Worm (Caenorhabditis elegans) whole organism, L2 larva: Measurements from ENCODE around the gene B0244.5.

ENCODE experiments used
- C34F6.9 ChIP-seq: fragments of 150-350 bp; optimal IDR thresholded peaks from 2 replicates; lab custom pipeline; 2014; ENCODE audit warnings: missing biosample characterization, missing genetic modification characterization
- F13H6.1 ChIP-seq: sonication (generic microtip); optimal IDR thresholded peaks from 2 replicates; lab custom pipeline; 2016; ENCODE audit warnings: missing genetic modification characterization, missing compliant biosample characterization
- R02D3.7 ChIP-seq: fragments of 150-350 bp; optimal IDR thresholded peaks from 2 replicates; lab custom pipeline; 2014; ENCODE audit warnings: missing biosample characterization, missing genetic modification characterization
- Y55F3AM.14 ChIP-seq: fragments of 200-800 bp; sonication (Bioruptor generic); optimal IDR thresholded peaks from 2 replicates; lab custom pipeline; 2018; ENCODE audit warnings: mild to moderate bottlenecking, missing genetic modification characterization, missing compliant biosample characterization
- ZK546.5 ChIP-seq: sonication (generic microtip); optimal IDR thresholded peaks from 2 replicates; lab custom pipeline; 2017; ENCODE audit warnings: missing biosample characterization, missing genetic modification characterization
- alr-1 ChIP-seq: fragments of 150-350 bp; optimal IDR thresholded peaks from 2 replicates; lab custom pipeline; 2014; ENCODE audit warnings: missing biosample characterization, missing genetic modification characterization
- aly-2 ChIP-seq: fragments of 150-350 bp; optimal IDR thresholded peaks from 2 replicates; lab custom pipeline; 2014; ENCODE audit warnings: missing biosample characterization, missing genetic modification characterization
- ama-1 ChIP-seq: fragments of 150-350 bp; optimal IDR thresholded peaks from 2 replicates; lab custom pipeline; 2018; ENCODE audit warnings: inconsistent platforms
- blmp-1 ChIP-seq: sonication (generic microtip); optimal IDR thresholded peaks from 2 replicates; lab custom pipeline; 2017; ENCODE audit warnings: missing genetic modification characterization, mild to moderate bottlenecking, missing compliant biosample characterization, antibody characterized with exemption, moderate library complexity; ENCODE audit not compliant: insufficient read depth
- ceh-16 ChIP-seq: fragments of 150-350 bp; optimal IDR thresholded peaks from 2 replicates; lab custom pipeline; 2014; ENCODE audit warnings: missing biosample characterization, missing genetic modification characterization
- ceh-82 ChIP-seq: fragments of 150-350 bp; optimal IDR thresholded peaks from 2 replicates; lab custom pipeline; 2014; ENCODE audit warnings: missing biosample characterization, missing genetic modification characterization
- crh-2 ChIP-seq: sonication (generic microtip); optimal IDR thresholded peaks from 2 replicates; lab custom pipeline; 2017; ENCODE audit warnings: missing biosample characterization, missing genetic modification characterization
- dmd-4 ChIP-seq: sonication (generic microtip); optimal IDR thresholded peaks from 2 replicates; lab custom pipeline; 2017; ENCODE audit warnings: missing biosample characterization, missing genetic modification characterization
- egl-27 ChIP-seq: sonication (generic microtip); optimal IDR thresholded peaks from 3 replicates; lab custom pipeline; 2017; ENCODE audit warnings: missing biosample characterization, missing genetic modification reagents, missing genetic modification characterization
- elt-1 ChIP-seq: fragments of 150-350 bp; optimal IDR thresholded peaks from 2 replicates; lab custom pipeline; 2014; ENCODE audit warnings: missing biosample characterization, missing genetic modification characterization
- elt-3 ChIP-seq: sonication (generic microtip); optimal IDR thresholded peaks from 2 replicates; lab custom pipeline; 2017; ENCODE audit warnings: missing biosample characterization, missing genetic modification characterization
- fos-1 ChIP-seq: fragments of 150-350 bp; optimal IDR thresholded peaks from 2 replicates; lab custom pipeline; 2014; ENCODE audit warnings: missing biosample characterization, missing genetic modification characterization
- lin-11 ChIP-seq: fragments of 150-350 bp; sonication (generic microtip); optimal IDR thresholded peaks from 2 replicates; lab custom pipeline; 2014; ENCODE audit warnings: missing biosample characterization, missing genetic modification characterization, inconsistent platforms, mixed read lengths
- lin-13 ChIP-seq: fragments of 150-350 bp; optimal IDR thresholded peaks from 2 replicates; lab custom pipeline; 2014; ENCODE audit warnings: missing biosample characterization, missing genetic modification reagents, missing genetic modification characterization
- lin-39 ChIP-seq: fragments of 150-350 bp; optimal IDR thresholded peaks from 2 replicates; lab custom pipeline; 2014; ENCODE audit warnings: missing biosample characterization, missing genetic modification reagents, missing genetic modification characterization
- lsy-2 ChIP-seq, 2 experiments: fragments of 150-350 bp in 1 of 2; sonication (generic microtip) in 1 of 2; optimal IDR thresholded peaks; 2 replicates each; lab custom pipeline; 2014 to 2017; ENCODE audit warnings: missing biosample characterization in 2 of 2, missing genetic modification characterization in 2 of 2
- mab-5 ChIP-seq: fragments of 150-350 bp; optimal IDR thresholded peaks from 2 replicates; lab custom pipeline; 2014; ENCODE audit warnings: missing biosample characterization, missing genetic modification characterization
- mbf-1 ChIP-seq: sonication (generic microtip); optimal IDR thresholded peaks from 2 replicates; lab custom pipeline; 2017; ENCODE audit warnings: missing biosample characterization, missing genetic modification characterization
- mdl-1 ChIP-seq, 2 experiments: fragments of 150-350 bp in 1 of 2; sonication (generic microtip) in 1 of 2; optimal IDR thresholded peaks; 2 replicates each; lab custom pipeline; 2017; ENCODE audit warnings: missing biosample characterization in 2 of 2, missing genetic modification characterization in 2 of 2
- nhr-10 ChIP-seq: sonication (generic microtip); optimal IDR thresholded peaks from 2 replicates; lab custom pipeline; 2017; ENCODE audit warnings: missing biosample characterization, missing genetic modification characterization
- nhr-12 ChIP-seq: fragments of 150-350 bp; optimal IDR thresholded peaks from 2 replicates; lab custom pipeline; 2014; ENCODE audit warnings: missing biosample characterization, missing genetic modification characterization
- nhr-129 ChIP-seq: fragments of 150-350 bp; optimal IDR thresholded peaks from 2 replicates; lab custom pipeline; 2014; ENCODE audit warnings: missing biosample characterization, missing genetic modification characterization
- nhr-21 ChIP-seq: fragments of 150-350 bp; optimal IDR thresholded peaks from 2 replicates; lab custom pipeline; 2014; ENCODE audit warnings: missing biosample characterization, missing genetic modification characterization
- nhr-23 ChIP-seq: fragments of 150-350 bp; optimal IDR thresholded peaks from 2 replicates; lab custom pipeline; 2014; ENCODE audit warnings: missing biosample characterization, missing genetic modification reagents, missing genetic modification characterization
- nhr-237 ChIP-seq: fragments of 150-350 bp; optimal IDR thresholded peaks from 2 replicates; lab custom pipeline; 2014; ENCODE audit warnings: missing biosample characterization, missing genetic modification characterization
- nhr-25 ChIP-seq: fragments of 150-350 bp; sonication (generic microtip); optimal IDR thresholded peaks from 3 replicates; lab custom pipeline; 2014; ENCODE audit warnings: missing biosample characterization, missing genetic modification characterization
- nhr-6 ChIP-seq: fragments of 150-350 bp; optimal IDR thresholded peaks from 2 replicates; lab custom pipeline; 2014; ENCODE audit warnings: missing biosample characterization, missing genetic modification characterization
- nhr-77 ChIP-seq: fragments of 150-350 bp; optimal IDR thresholded peaks from 2 replicates; lab custom pipeline; 2014; ENCODE audit warnings: missing biosample characterization, missing genetic modification characterization
- peb-1 ChIP-seq: fragments of 150-350 bp; optimal IDR thresholded peaks from 2 replicates; lab custom pipeline; 2014; ENCODE audit warnings: missing biosample characterization, missing genetic modification characterization
- sem-4 ChIP-seq: fragments of 150-350 bp; optimal IDR thresholded peaks from 2 replicates; lab custom pipeline; 2014; ENCODE audit warnings: missing biosample characterization, missing genetic modification reagents, missing genetic modification characterization
- skn-1 ChIP-seq: sonication (generic microtip); optimal IDR thresholded peaks from 2 replicates; lab custom pipeline; 2017; ENCODE audit warnings: missing biosample characterization, missing genetic modification characterization
- sma-3 ChIP-seq: sonication (generic microtip); optimal IDR thresholded peaks from 2 replicates; lab custom pipeline; 2016; ENCODE audit warnings: missing genetic modification reagents, missing genetic modification characterization, missing compliant biosample characterization
- sma-9 ChIP-seq, 2 experiments: fragments of 150-350 bp in 1 of 2; sonication (generic microtip) in 1 of 2; optimal IDR thresholded peaks; 2 replicates each; lab custom pipeline; 2014 to 2016; ENCODE audit warnings: missing genetic modification characterization in 2 of 2, mild to moderate bottlenecking in 1 of 2, missing biosample characterization in 1 of 2, missing compliant biosample characterization in 1 of 2, missing genetic modification reagents in 1 of 2, moderate library complexity in 1 of 2
- snpc-4 ChIP-seq: fragments of 150-350 bp; optimal IDR thresholded peaks from 2 replicates; lab custom pipeline; 2014; ENCODE audit warnings: missing biosample characterization, missing genetic modification characterization
- unc-39 ChIP-seq: fragments of 150-350 bp; optimal IDR thresholded peaks from 2 replicates; lab custom pipeline; 2014; ENCODE audit warnings: missing biosample characterization, missing genetic modification characterization
- unc-55 ChIP-seq: fragments of 150-350 bp; sonication (generic microtip); optimal IDR thresholded peaks from 3 replicates; lab custom pipeline; 2014; ENCODE audit warnings: missing biosample characterization, missing genetic modification reagents, missing genetic modification characterization
- unc-62 ChIP-seq: fragments of 150-350 bp; optimal IDR thresholded peaks from 2 replicates; lab custom pipeline; 2014; ENCODE audit warnings: missing biosample characterization, missing genetic modification reagents, missing genetic modification characterization
- zag-1 ChIP-seq: fragments of 150-350 bp; optimal IDR thresholded peaks from 2 replicates; lab custom pipeline; 2014; ENCODE audit warnings: missing biosample characterization, missing genetic modification characterization
- ztf-1 ChIP-seq: fragments of 200-800 bp; sonication (Bioruptor generic); conservative IDR thresholded peaks from 2 replicates; pipeline ENCODE4 v1.3.6; 2022; ENCODE audit warnings: missing genetic modification characterization, missing compliant biosample characterization
- ztf-11 ChIP-seq: sonication (generic microtip); optimal IDR thresholded peaks from 2 replicates; lab custom pipeline; 2017; ENCODE audit warnings: missing biosample characterization, missing genetic modification characterization
- ztf-4 ChIP-seq: fragments of 150-350 bp; optimal IDR thresholded peaks from 2 replicates; lab custom pipeline; 2014; ENCODE audit warnings: missing biosample characterization, missing genetic modification characterization

B0244.5 gene

DNA sequence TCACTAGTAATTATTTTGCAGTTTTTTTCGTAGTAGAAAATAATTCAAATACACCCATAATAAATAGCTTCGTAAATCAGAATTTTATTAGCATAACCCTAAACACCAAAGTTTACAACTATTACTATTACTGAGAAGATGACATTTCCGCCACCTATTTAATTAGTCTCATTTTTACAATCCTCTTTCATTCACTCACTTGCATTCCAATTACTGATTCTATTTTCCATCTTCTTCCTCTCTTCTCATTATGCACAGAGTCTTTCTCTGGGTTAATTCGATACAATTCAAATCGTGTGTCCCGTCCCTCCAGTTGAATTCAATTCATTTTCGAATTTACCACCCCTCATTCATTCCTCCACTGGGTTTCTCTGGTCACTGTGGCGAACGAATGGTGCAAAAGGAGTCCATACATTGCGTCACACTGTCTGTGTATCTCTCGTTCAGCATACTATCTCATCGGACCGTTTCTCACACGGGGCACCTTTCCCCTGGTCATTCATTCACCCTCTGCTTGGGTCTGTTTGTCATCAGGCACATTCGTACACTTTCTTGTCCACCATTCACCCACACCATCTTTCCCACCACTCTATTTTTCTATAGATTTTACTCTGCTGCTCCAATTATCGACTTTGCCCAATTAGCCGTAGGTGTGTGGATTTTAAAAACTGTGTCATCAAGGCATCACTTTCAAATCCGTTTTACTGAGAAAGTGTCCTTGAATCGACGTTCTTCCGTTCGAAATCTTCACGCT is 24.2 kb upstream of the B0244.5 start:
- TF ChIP-seq sma-9 (GFP tag; optimal IDR thresholded peaks at IDR 0.05; lab: Kevin White, UChicago) (peak; percentile 2), sma-9 (tag; optimal IDR thresholded peaks at IDR 0.05; lab: Kevin White, UChicago) (no peak), F13H6.1 (tag; lab: Kevin White, UChicago) (no peak), lsy-2 (tag; optimal IDR thresholded peaks at IDR 0.05; lab: Kevin White, UChicago) (no peak), elt-1 (no peak), dmd-4 (tag; lab: Kevin White, UChicago) (no peak), R02D3.7 (tag; lab: Kevin White, UChicago) (no peak)

DNA sequence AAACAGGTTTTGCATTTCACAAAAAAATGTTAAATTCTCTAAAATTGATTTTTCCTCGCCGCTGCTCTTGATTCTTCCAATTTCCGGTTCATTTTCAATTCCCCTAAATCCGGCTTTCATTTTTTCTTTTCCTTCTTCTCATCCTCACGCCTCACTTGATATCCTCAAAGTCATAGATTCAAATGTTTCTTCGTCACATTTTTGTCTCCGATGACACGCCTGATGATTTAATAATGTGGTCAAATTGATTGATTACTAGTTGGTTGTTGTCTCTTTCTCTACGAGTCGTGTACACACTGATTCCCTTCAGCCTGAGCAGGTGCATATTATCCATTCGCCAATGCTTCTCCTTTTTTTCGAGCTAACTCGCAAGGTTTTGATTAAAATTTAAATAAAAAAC is 23.2 kb upstream of the B0244.5 start:
- TF ChIP-seq ZK546.5 (tag; lab: Kevin White, UChicago), result no peak
- no peak for TF ChIP-seq zag-1
- TF ChIP-seq ztf-11 (tag; lab: Kevin White, UChicago), result no peak
- no peak for TF ChIP-seq ceh-82 (tag; lab: Kevin White, UChicago)
- no peak for TF ChIP-seq blmp-1 (tag; lab: Kevin White, UChicago)
- TF ChIP-seq fos-1 (tag; lab: Kevin White, UChicago), result no peak
- no peak for TF ChIP-seq lin-13
- TF ChIP-seq lsy-2 (tag; optimal IDR thresholded peaks at IDR 0.05; lab: Kevin White, UChicago), result no peak
- no peak for TF ChIP-seq nhr-10
- TF ChIP-seq sma-9 (GFP tag; optimal IDR thresholded peaks at IDR 0.05; lab: Kevin White, UChicago), result no peak
- no peak for TF ChIP-seq sma-9 (tag; optimal IDR thresholded peaks at IDR 0.05; lab: Kevin White, UChicago)
- no peak for TF ChIP-seq nhr-21 (tag; lab: Kevin White, UChicago)
- no peak for TF ChIP-seq ceh-16

DNA sequence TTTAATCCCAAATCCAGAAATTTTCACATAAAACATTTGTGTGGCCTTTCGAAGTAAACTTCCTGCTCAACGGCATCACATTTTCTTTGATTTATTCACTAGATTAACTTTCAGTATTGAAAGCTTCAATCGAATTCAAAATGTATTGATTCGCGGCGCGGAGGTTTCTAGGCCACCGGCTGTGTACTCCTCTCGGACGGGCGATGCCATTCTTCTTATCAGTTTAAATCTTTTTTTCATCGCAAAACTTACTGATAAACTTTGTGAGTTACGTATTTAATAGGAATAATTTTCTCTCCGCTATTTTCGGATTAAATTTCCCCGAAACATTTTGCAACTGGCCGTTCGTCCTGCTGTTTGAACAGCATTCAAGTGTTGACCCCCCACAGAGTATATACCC is 22.8 kb upstream of the B0244.5 start:
- TF ChIP-seq nhr-12 (tag; lab: Kevin White, UChicago), result no peak
- no peak for TF ChIP-seq nhr-10
- peak; percentile 59 for TF ChIP-seq ztf-4 (tag; lab: Kevin White, UChicago)
- peak; percentile 52 for TF ChIP-seq lin-13
- no peak for TF ChIP-seq mab-5 (tag; lab: Kevin White, UChicago)
- peak; percentile 74 for TF ChIP-seq sem-4
- no peak for TF ChIP-seq nhr-77 (tag; lab: Kevin White, UChicago)
- TF ChIP-seq mbf-1 (tag; lab: Kevin White, UChicago), result no peak
- no peak for TF ChIP-seq ztf-1
- TF ChIP-seq egl-27 (tag; lab: Kevin White, UChicago), result no peak
- TF ChIP-seq mdl-1 (tag; optimal IDR thresholded peaks at IDR 0.05; lab: Kevin White, UChicago), result no peak
- TF ChIP-seq elt-1, result no peak
- TF ChIP-seq fos-1 (tag; lab: Kevin White, UChicago), result peak; percentile 87
- TF ChIP-seq aly-2 (tag; lab: Kevin White, UChicago), result no peak
- TF ChIP-seq unc-39 (tag; lab: Kevin White, UChicago), result no peak
- TF ChIP-seq ama-1, result no peak
- TF ChIP-seq Y55F3AM.14 (GFP tag; lab: Kevin White, UChicago), result no peak
- no peak for TF ChIP-seq zag-1
- TF ChIP-seq lsy-2 (tag; optimal IDR thresholded peaks at IDR 0.05; lab: Kevin White, UChicago), result peak; percentile 34 to 80
- TF ChIP-seq crh-2 (tag; lab: Kevin White, UChicago), result peak; percentile 66
- peak; percentile 24 for TF ChIP-seq nhr-25 (tag; lab: Kevin White, UChicago)
- TF ChIP-seq F13H6.1 (tag; lab: Kevin White, UChicago), result peak; percentile 71
- TF ChIP-seq dmd-4 (tag; lab: Kevin White, UChicago), result no peak
- TF ChIP-seq blmp-1 (tag; lab: Kevin White, UChicago), result peak; percentile 28
- TF ChIP-seq elt-3 (tag; lab: Kevin White, UChicago), result no peak
- peak; percentile 93 for TF ChIP-seq sma-9 (GFP tag; optimal IDR thresholded peaks at IDR 0.05; lab: Kevin White, UChicago)
- TF ChIP-seq sma-9 (tag; optimal IDR thresholded peaks at IDR 0.05; lab: Kevin White, UChicago), result no peak
- no peak for TF ChIP-seq nhr-6 (tag; lab: Kevin White, UChicago)
- no peak for TF ChIP-seq ztf-11 (tag; lab: Kevin White, UChicago)
- TF ChIP-seq alr-1 (tag; lab: Kevin White, UChicago), result no peak
- TF ChIP-seq nhr-129 (tag; lab: Kevin White, UChicago), result peak; percentile 15
- TF ChIP-seq ceh-82 (tag; lab: Kevin White, UChicago), result no peak
- TF ChIP-seq unc-55 (GFP tag; lab: Kevin White, UChicago), result peak; percentile 61
- peak; percentile 18 for TF ChIP-seq skn-1 (tag; lab: Kevin White, UChicago)
- peak; percentile 31 for TF ChIP-seq nhr-21 (tag; lab: Kevin White, UChicago)
- TF ChIP-seq sma-3 (GFP tag; lab: Kevin White, UChicago), result peak; percentile 84
- TF ChIP-seq ceh-16, result no peak
- peak; percentile 68 for TF ChIP-seq C34F6.9 (tag; lab: Kevin White, UChicago)
- TF ChIP-seq nhr-237 (tag; lab: Kevin White, UChicago), result no peak
- no peak for TF ChIP-seq snpc-4 (tag; lab: Kevin White, UChicago)
- TF ChIP-seq nhr-23 (tag; lab: Kevin White, UChicago), result no peak
- TF ChIP-seq lin-39, result no peak
- TF ChIP-seq ZK546.5 (tag; lab: Kevin White, UChicago), result no peak
- TF ChIP-seq lin-11, result peak; percentile 27
- no peak for TF ChIP-seq peb-1 (tag; lab: Kevin White, UChicago)
- no peak for TF ChIP-seq unc-62
